Worm (Caenorhabditis elegans) whole organism, L4 larva: ENCODE results near the gene shn-1.

Experiments
- F49E8.2 ChIP-seq: sonication (generic microtip); optimal IDR thresholded peaks from 2 replicates; lab custom pipeline; 2016; ENCODE audit warnings: missing compliant biosample characterization, mild to moderate bottlenecking, missing genetic modification characterization, borderline replicate concordance
- R02D3.7 ChIP-seq: fragments of 150-350 bp; sonication (generic microtip); optimal IDR thresholded peaks from 3 replicates; lab custom pipeline; 2014; ENCODE audit warnings: missing biosample characterization, missing genetic modification characterization
- T20F7.1 ChIP-seq: fragments of 200-800 bp; sonication (Bioruptor generic); optimal IDR thresholded peaks from 2 replicates; lab custom pipeline; 2018; ENCODE audit warnings: mild to moderate bottlenecking, missing genetic modification characterization, missing compliant biosample characterization
- T26A8.4 ChIP-seq: fragments of 200-800 bp; sonication (Bioruptor generic); IDR thresholded peaks from 2 replicates; pipeline ENCODE4 v1.3.6; 2022; ENCODE audit warnings: missing genetic modification characterization, missing compliant biosample characterization
- Y48G9A.11 ChIP-seq: fragments of 200-800 bp; sonication (Bioruptor generic); IDR thresholded peaks from 2 replicates; pipeline ENCODE4 v1.3.6; 2022; ENCODE audit warnings: missing genetic modification reagents, missing genetic modification characterization, missing compliant biosample characterization
- Y5F2A.4 ChIP-seq: fragments of 200-800 bp; sonication (Bioruptor generic); optimal IDR thresholded peaks from 2 replicates; lab custom pipeline; 2018; ENCODE audit warnings: mild to moderate bottlenecking, missing genetic modification characterization, missing compliant biosample characterization
- ZK337.2 ChIP-seq: fragments of 200-800 bp; sonication (Bioruptor generic); IDR thresholded peaks from 2 replicates; pipeline ENCODE4 v1.3.6; 2022; ENCODE audit warnings: missing genetic modification reagents, missing genetic modification characterization, missing compliant biosample characterization
- aha-1 ChIP-seq: fragments of 150-350 bp; peaks from one replicate; lab custom pipeline; 2014; ENCODE audit warnings: missing biosample characterization, missing genetic modification characterization
- aly-2 ChIP-seq: sonication (generic microtip); optimal IDR thresholded peaks from 2 replicates; lab custom pipeline; 2018; ENCODE audit warnings: missing biosample characterization, missing genetic modification characterization
- arid-1 ChIP-seq: fragments of 200-800 bp; sonication (Bioruptor generic); conservative IDR thresholded peaks from 2 replicates; pipeline ENCODE4 v1.3.6; 2022; ENCODE audit warnings: missing genetic modification reagents, missing genetic modification characterization, missing compliant biosample characterization
- ceh-28 ChIP-seq: fragments of 150-350 bp; optimal IDR thresholded peaks from 2 replicates; lab custom pipeline; 2014; ENCODE audit warnings: missing biosample characterization, missing genetic modification reagents, missing genetic modification characterization
- ceh-62 ChIP-seq: sonication (generic microtip); optimal IDR thresholded peaks from 2 replicates; lab custom pipeline; 2017; ENCODE audit warnings: missing biosample characterization, missing genetic modification characterization
- ceh-82 ChIP-seq: sonication (generic microtip); optimal IDR thresholded peaks from 2 replicates; lab custom pipeline; 2017; ENCODE audit warnings: missing biosample characterization, missing genetic modification characterization
- ces-1 ChIP-seq: fragments of 150-350 bp; sonication (generic microtip); optimal IDR thresholded peaks from 4 replicates; lab custom pipeline; 2014; ENCODE audit warnings: missing biosample characterization, missing genetic modification reagents, missing genetic modification characterization
- ctbp-1 ChIP-seq: fragments of 200-800 bp; sonication (Bioruptor generic); IDR thresholded peaks from 2 replicates; pipeline ENCODE4 v1.3.6; 2022; ENCODE audit warnings: missing genetic modification reagents, missing genetic modification characterization, missing compliant biosample characterization
- daf-16 ChIP-seq, 3 experiments: sonication (generic microtip); optimal IDR thresholded peaks; 2 replicates each; lab custom pipeline; 2016 to 2017; ENCODE audit warnings: missing genetic modification characterization in 3 of 3, missing genetic modification reagents in 3 of 3, mild to moderate bottlenecking in 2 of 3, missing compliant biosample characterization in 2 of 3, missing biosample characterization in 1 of 3, moderate library complexity in 1 of 3
- dpl-1 ChIP-seq: fragments of 150-350 bp; optimal IDR thresholded peaks from 2 replicates; lab custom pipeline; 2014; ENCODE audit warnings: missing biosample characterization, missing genetic modification reagents, missing genetic modification characterization
- duxl-1 ChIP-seq: sonication (generic microtip); optimal IDR thresholded peaks from 2 replicates; lab custom pipeline; 2016; ENCODE audit warnings: mild to moderate bottlenecking, missing genetic modification characterization, moderate library complexity, missing compliant biosample characterization; ENCODE audit not compliant: poor library complexity
- egl-27 ChIP-seq: sonication (generic microtip); optimal IDR thresholded peaks from 3 replicates; lab custom pipeline; 2017; ENCODE audit warnings: missing biosample characterization, missing genetic modification reagents, missing genetic modification characterization
- hlh-11 ChIP-seq: fragments of 200-800 bp; sonication (Bioruptor generic); optimal IDR thresholded peaks from 2 replicates; lab custom pipeline; 2018; ENCODE audit warnings: mild to moderate bottlenecking, missing genetic modification characterization, missing compliant biosample characterization
- lin-1 ChIP-seq: fragments of 200-800 bp; sonication (Bioruptor generic); IDR thresholded peaks from 2 replicates; pipeline ENCODE4 v1.3.6; 2022; ENCODE audit warnings: missing genetic modification reagents, missing genetic modification characterization, missing compliant biosample characterization
- lin-15B ChIP-seq: fragments of 150-350 bp; sonication (generic microtip); optimal IDR thresholded peaks from 3 replicates; lab custom pipeline; 2014; ENCODE audit warnings: missing biosample characterization, missing genetic modification characterization
- lin-29 ChIP-seq: fragments of 200-800 bp; sonication (Bioruptor generic); IDR thresholded peaks from 2 replicates; pipeline ENCODE4 v1.3.6; 2022; ENCODE audit warnings: missing genetic modification reagents, missing genetic modification characterization, missing compliant biosample characterization
- lsy-2 ChIP-seq, 2 experiments: fragments of 150-350 bp in 1 of 2; sonication (generic microtip) in 1 of 2; optimal IDR thresholded peaks; 2 replicates each; lab custom pipeline; 2014 to 2017; ENCODE audit warnings: missing biosample characterization in 2 of 2, missing genetic modification characterization in 2 of 2
- madf-9 ChIP-seq: fragments of 200-800 bp; sonication (Bioruptor generic); conservative IDR thresholded peaks from 2 replicates; pipeline ENCODE4 v1.3.6; 2022; ENCODE audit warnings: missing genetic modification reagents, missing genetic modification characterization, missing compliant biosample characterization
- mdt-29 ChIP-seq: fragments of 200-800 bp; sonication (Bioruptor generic); IDR thresholded peaks from 2 replicates; pipeline ENCODE4 v1.3.6; 2022; ENCODE audit warnings: missing genetic modification reagents, missing genetic modification characterization, missing compliant biosample characterization
- mep-1 ChIP-seq: fragments of 150-350 bp; sonication (generic microtip); optimal IDR thresholded peaks from 3 replicates; lab custom pipeline; 2014; ENCODE audit warnings: missing biosample characterization, missing genetic modification characterization
- mes-2 ChIP-seq: sonication (generic microtip); optimal IDR thresholded peaks from 2 replicates; lab custom pipeline; 2016; ENCODE audit warnings: missing genotype, mild to moderate bottlenecking, missing genetic modification characterization, missing compliant biosample characterization; ENCODE audit not compliant: poor library complexity, severe bottlenecking
- mxl-3 ChIP-seq: fragments of 200-800 bp; sonication (Bioruptor generic); optimal IDR thresholded peaks from 2 replicates; lab custom pipeline; 2018; ENCODE audit warnings: mild to moderate bottlenecking, missing genetic modification characterization, missing compliant biosample characterization
- nhr-10 ChIP-seq: fragments of 150-350 bp; optimal IDR thresholded peaks from 2 replicates; lab custom pipeline; 2014; ENCODE audit warnings: missing biosample characterization, missing genetic modification characterization
- nhr-102 ChIP-seq: sonication (generic microtip); optimal IDR thresholded peaks from 2 replicates; lab custom pipeline; 2016; ENCODE audit warnings: mild to moderate bottlenecking, missing genetic modification characterization, moderate library complexity, missing compliant biosample characterization
- nhr-11 ChIP-seq: fragments of 150-350 bp; optimal IDR thresholded peaks from 2 replicates; lab custom pipeline; 2014; ENCODE audit warnings: missing biosample characterization, missing genetic modification characterization
- nhr-25 ChIP-seq: sonication (generic microtip); optimal IDR thresholded peaks from 2 replicates; lab custom pipeline; 2017; ENCODE audit warnings: missing genetic modification characterization, mild to moderate bottlenecking, missing compliant biosample characterization, antibody characterized with exemption, moderate library complexity, borderline replicate concordance; ENCODE audit not compliant: insufficient read depth
- nhr-28 ChIP-seq: fragments of 150-350 bp; optimal IDR thresholded peaks from 2 replicates; lab custom pipeline; 2014; ENCODE audit warnings: missing biosample characterization, missing genetic modification characterization
- nhr-41 ChIP-seq: fragments of 200-800 bp; sonication (Bioruptor generic); IDR thresholded peaks from 2 replicates; pipeline ENCODE4 v1.3.6; 2022; ENCODE audit warnings: missing genetic modification reagents, missing genetic modification characterization, missing compliant biosample characterization
- nhr-42 ChIP-seq: fragments of 200-800 bp; sonication (Bioruptor generic); IDR thresholded peaks from 2 replicates; pipeline ENCODE4 v1.3.6; 2022; ENCODE audit warnings: missing genetic modification characterization, missing compliant biosample characterization
- nhr-6 ChIP-seq: fragments of 150-350 bp; optimal IDR thresholded peaks from 2 replicates; lab custom pipeline; 2014; ENCODE audit warnings: missing biosample characterization, missing genetic modification characterization
- nhr-77 ChIP-seq: fragments of 150-350 bp; optimal IDR thresholded peaks from 2 replicates; lab custom pipeline; 2014; ENCODE audit warnings: missing biosample characterization, missing genetic modification characterization
- pqm-1 ChIP-seq: sonication (generic microtip); optimal IDR thresholded peaks from 2 replicates; lab custom pipeline; 2017; ENCODE audit warnings: missing biosample characterization, missing genetic modification characterization
- sdz-12 ChIP-seq: fragments of 200-800 bp; sonication (Bioruptor generic); optimal IDR thresholded peaks from 2 replicates; lab custom pipeline; 2018; ENCODE audit warnings: mild to moderate bottlenecking, missing genetic modification characterization, missing compliant biosample characterization
- set-16 ChIP-seq: fragments of 200-800 bp; sonication (Bioruptor generic); IDR thresholded peaks from 2 replicates; pipeline ENCODE4 v1.3.6; 2022; ENCODE audit warnings: missing genetic modification reagents, missing genetic modification characterization, missing compliant biosample characterization
- skn-1 ChIP-seq: fragments of 150-350 bp; optimal IDR thresholded peaks from 2 replicates; lab custom pipeline; 2014; ENCODE audit warnings: missing biosample characterization, missing genetic modification characterization
- snpc-4 ChIP-seq: fragments of 150-350 bp; optimal IDR thresholded peaks from 2 replicates; lab custom pipeline; 2014; ENCODE audit warnings: missing biosample characterization, missing genetic modification characterization
- spr-1 ChIP-seq: sonication (generic microtip); optimal IDR thresholded peaks from 2 replicates; lab custom pipeline; 2016; ENCODE audit warnings: mild to moderate bottlenecking, missing genetic modification characterization, missing compliant biosample characterization
- spr-3 ChIP-seq: fragments of 200-800 bp; sonication (Bioruptor generic); optimal IDR thresholded peaks from 2 replicates; lab custom pipeline; 2018; ENCODE audit warnings: mild to moderate bottlenecking, missing genetic modification characterization, missing compliant biosample characterization
- unc-130 ChIP-seq: sonication (generic microtip); optimal IDR thresholded peaks from 2 replicates; lab custom pipeline; 2016; ENCODE audit warnings: missing genetic modification reagents, missing genetic modification characterization, missing compliant biosample characterization
- unc-39 ChIP-seq: sonication (generic microtip); optimal IDR thresholded peaks from 2 replicates; lab custom pipeline; 2017; ENCODE audit warnings: missing biosample characterization, missing genetic modification characterization
- ztf-11 ChIP-seq: fragments of 150-350 bp; optimal IDR thresholded peaks from 2 replicates; lab custom pipeline; 2014; ENCODE audit warnings: missing biosample characterization, missing genetic modification characterization

shn-1 gene

DNA sequence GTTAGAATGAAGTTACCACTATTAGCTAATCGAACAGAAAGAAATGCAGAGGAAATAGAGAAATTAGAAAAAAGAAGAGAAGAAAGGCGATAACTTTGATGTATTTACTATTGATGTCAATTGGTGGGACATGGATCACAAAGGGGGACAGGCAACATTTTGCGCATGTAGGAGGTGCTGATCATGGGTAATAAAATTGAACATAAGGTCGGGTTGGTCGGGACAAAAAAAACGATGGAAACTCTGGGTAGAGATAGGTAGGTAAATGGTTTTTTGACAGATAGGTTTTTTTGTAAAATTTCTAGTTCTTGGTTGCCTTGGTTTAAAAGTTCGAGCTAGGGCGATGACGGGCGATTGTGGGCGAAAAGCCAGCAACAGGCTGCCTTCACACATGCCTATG lies at the start of gene shn-1:
shn-1 (minus strand) TSS at position 101 of the 400 bp plus-strand sequence.
- TF ChIP-seq lsy-2 (tag; optimal IDR thresholded peaks at IDR 0.05; lab: Kevin White, UChicago) (no peak), T26A8.4 (GFP tag; lab: Robert Waterston, UW) (no peak), nhr-42 (no peak), ces-1 (GFP tag; lab: Kevin White, UChicago) (no peak), mxl-3 (no peak), set-16 (GFP tag; lab: Robert Waterston, UW) (no peak), snpc-4 (tag; lab: Kevin White, UChicago) (no peak), egl-27 (no peak), nhr-6 (tag; lab: Kevin White, UChicago) (no peak), nhr-10 (tag; lab: Kevin White, UChicago) (no peak), arid-1 (GFP tag; lab: Robert Waterston, UW) (no peak), skn-1 (tag; lab: Kevin White, UChicago) (no peak), Y5F2A.4 (GFP tag; lab: Kevin White, UChicago) (no peak), ctbp-1 (GFP tag; lab: Robert Waterston, UW) (no peak), spr-1 (tag; lab: Kevin White, UChicago) (no peak)
- TF ChIP-seq, all 104 proteins: peak for 0

DNA sequence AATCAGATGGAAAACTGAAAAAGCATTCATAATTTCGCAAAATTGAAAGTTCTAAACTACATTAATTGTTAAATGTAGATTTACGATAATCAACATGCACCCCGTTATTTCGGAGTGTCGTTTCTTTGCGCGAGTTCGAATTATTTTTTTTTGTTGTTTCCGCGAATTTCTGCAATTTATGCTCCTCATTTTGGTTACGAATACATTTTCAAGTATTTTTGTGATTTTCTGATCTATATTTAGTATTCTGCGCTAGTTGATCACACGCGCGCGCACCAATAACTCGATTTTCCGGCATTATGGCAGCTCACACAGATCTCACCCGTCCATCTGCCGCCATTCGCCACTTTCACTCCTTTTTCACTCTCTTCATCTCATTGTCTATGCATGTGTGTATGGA lies 49.5 kb upstream of the shn-1 start, which contains the start of gene VW02B12L.2:
VW02B12L.2 (minus strand) TSS at position 65 of the 400 bp plus-strand sequence.
- TF ChIP-seq nhr-11 (tag; lab: Kevin White, UChicago) (no peak), ZK337.2 (GFP tag; lab: Robert Waterston, UW) (no peak), ztf-11 (tag; lab: Kevin White, UChicago) (no peak), nhr-28 (peak; percentile 28), nhr-41 (GFP tag; lab: Robert Waterston, UW) (no peak), dpl-1 (GFP tag; lab: Kevin White, UChicago) (peak; percentile 83), lin-29 (GFP tag; lab: Robert Waterston, UW) (no peak), mes-2 (peak; percentile 14), Y48G9A.11 (peak; percentile 45; the same call in 1 of the 2 replicates), mxl-3 (no peak), ceh-28 (tag; lab: Kevin White, UChicago) (no peak), T20F7.1 (GFP tag; lab: Kevin White, UChicago) (peak; percentile 94), aha-1 (tag; lab: Kevin White, UChicago) (peak; percentile 25), madf-9 (GFP tag; lab: Robert Waterston, UW) (no peak), nhr-25 (tag; lab: Kevin White, UChicago) (no peak), daf-16 (GFP tag; optimal IDR thresholded peaks at IDR 0.05; lab: Kevin White, UChicago) (no peak), daf-16 (tag; optimal IDR thresholded peaks at IDR 0.05; lab: Kevin White, UChicago) (peak; percentile 15), R02D3.7 (tag; lab: Kevin White, UChicago) (peak; percentile 65), spr-3 (GFP tag; lab: Kevin White, UChicago) (no peak), nhr-42 (no peak), lsy-2 (tag; optimal IDR thresholded peaks at IDR 0.05; lab: Kevin White, UChicago) (peak in 1 of 2 experiments; percentile 66), ceh-62 (tag; lab: Kevin White, UChicago) (no peak)

DNA sequence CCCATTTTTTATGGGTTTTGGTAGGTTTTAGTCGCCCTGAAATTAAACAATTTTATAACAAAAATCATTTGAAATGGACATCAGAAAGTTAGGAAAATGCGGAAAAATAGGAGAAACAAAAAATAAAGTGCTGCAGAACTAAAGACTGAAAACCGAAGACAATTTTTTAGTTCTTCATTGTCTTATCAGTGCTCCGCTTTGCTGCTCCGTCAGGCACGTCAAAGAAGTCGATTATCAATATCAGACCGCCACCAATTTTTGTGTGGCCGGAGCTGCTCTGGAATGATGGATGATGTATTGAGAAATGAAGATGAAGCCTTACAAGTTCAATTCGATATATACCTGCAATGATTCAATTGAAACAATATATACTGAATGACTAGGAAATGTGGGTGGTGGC lies 47.7 kb upstream of the shn-1 start, which contains the start of gene vha-6:
vha-6 (minus strand) TSS at position 36 of the 400 bp plus-strand sequence.
- peak; percentile 58 for TF ChIP-seq nhr-28
- no peak for TF ChIP-seq aly-2 (tag; lab: Kevin White, UChicago)
- TF ChIP-seq spr-1 (tag; lab: Kevin White, UChicago), result no peak
- no peak for TF ChIP-seq lin-15B
- TF ChIP-seq nhr-102, result no peak
- TF ChIP-seq duxl-1 (tag; lab: Kevin White, UChicago), result no peak
- no peak for TF ChIP-seq lin-1
- no peak for TF ChIP-seq mdt-29 (GFP tag; lab: Robert Waterston, UW)
- peak; percentile 48 for TF ChIP-seq nhr-77 (tag; lab: Kevin White, UChicago)
- TF ChIP-seq hlh-11 (tag; lab: Kevin White, UChicago), result peak; percentile 54
- TF ChIP-seq ceh-82 (tag; lab: Kevin White, UChicago), result no peak
- TF ChIP-seq nhr-11 (tag; lab: Kevin White, UChicago), result no peak
- no peak for TF ChIP-seq ztf-11 (tag; lab: Kevin White, UChicago)
- no peak for TF ChIP-seq F49E8.2
- TF ChIP-seq sdz-12 (GFP tag; lab: Kevin White, UChicago), result no peak
- no peak for TF ChIP-seq arid-1 (GFP tag; lab: Robert Waterston, UW)
- no peak for TF ChIP-seq unc-130 (GFP tag; lab: Kevin White, UChicago)
- TF ChIP-seq daf-16 (GFP tag; optimal IDR thresholded peaks at IDR 0.05; lab: Kevin White, UChicago), result no peak
- TF ChIP-seq daf-16 (tag; optimal IDR thresholded peaks at IDR 0.05; lab: Kevin White, UChicago), result peak; percentile 50
- no peak for TF ChIP-seq unc-39 (tag; lab: Kevin White, UChicago)
- TF ChIP-seq mep-1 (tag; lab: Kevin White, UChicago), result peak; percentile 2
- TF ChIP-seq spr-3 (GFP tag; lab: Kevin White, UChicago), result no peak
- peak; percentile 93 for TF ChIP-seq pqm-1
